Worm (Caenorhabditis elegans) whole organism, mixed stage, embryonic: ENCODE results near the gene C14B9.3.

Source experiments
- M03D4.4 ChIP-seq: sonication (generic microtip); optimal IDR thresholded peaks from 2 replicates; lab custom pipeline; 2017; ENCODE audit warnings: mild to moderate bottlenecking, missing genetic modification characterization, missing compliant biosample characterization
- bed-3 ChIP-seq: fragments of 200-800 bp; sonication (Bioruptor generic); optimal IDR thresholded peaks from 3 replicates; lab custom pipeline; 2018; ENCODE audit warnings: mild to moderate bottlenecking, missing genetic modification characterization, moderate library complexity, missing compliant biosample characterization
- blmp-1 ChIP-seq: fragments of 150-350 bp; optimal IDR thresholded peaks from 2 replicates; lab custom pipeline; 2014; ENCODE audit warnings: missing biosample characterization, missing genetic modification characterization
- ceh-39 ChIP-seq: fragments of 150-350 bp; optimal IDR thresholded peaks from 2 replicates; lab custom pipeline; 2014; ENCODE audit warnings: missing biosample characterization, missing genetic modification characterization
- ceh-43 ChIP-seq: fragments of 200-800 bp; sonication (Bioruptor generic); optimal IDR thresholded peaks from 2 replicates; lab custom pipeline; 2018; ENCODE audit warnings: mild to moderate bottlenecking, missing genetic modification characterization, moderate library complexity, missing compliant biosample characterization
- ceh-83 ChIP-seq: fragments of 200-800 bp; sonication (Bioruptor generic); optimal IDR thresholded peaks from 2 replicates; lab custom pipeline; 2018; ENCODE audit warnings: mild to moderate bottlenecking, missing genetic modification characterization, missing compliant biosample characterization
- ces-1 ChIP-seq: fragments of 150-350 bp; optimal IDR thresholded peaks from 2 replicates; lab custom pipeline; 2014; ENCODE audit warnings: missing biosample characterization, missing genetic modification reagents, missing genetic modification characterization
- cnd-1 ChIP-seq: fragments of 200-800 bp; sonication (Bioruptor generic); optimal IDR thresholded peaks from 2 replicates; lab custom pipeline; 2018; ENCODE audit warnings: mild to moderate bottlenecking, missing genetic modification characterization, missing compliant biosample characterization
- drap-1 ChIP-seq: fragments of 200-800 bp; sonication (Bioruptor generic); optimal IDR thresholded peaks from 3 replicates; lab custom pipeline; 2018; ENCODE audit warnings: mild to moderate bottlenecking, missing genetic modification characterization, missing compliant biosample characterization
- elt-1 ChIP-seq: sonication (generic microtip); optimal IDR thresholded peaks from 2 replicates; lab custom pipeline; 2017; ENCODE audit warnings: missing genetic modification characterization, mild to moderate bottlenecking, missing compliant biosample characterization, antibody characterized with exemption, moderate library complexity, borderline replicate concordance; ENCODE audit not compliant: insufficient read depth
- elt-3 ChIP-seq: fragments of 150-350 bp; optimal IDR thresholded peaks from 2 replicates; lab custom pipeline; 2014; ENCODE audit warnings: missing biosample characterization, missing genetic modification characterization
- flh-1 ChIP-seq: fragments of 200-800 bp; sonication (Bioruptor generic); optimal IDR thresholded peaks from 2 replicates; lab custom pipeline; 2018; ENCODE audit warnings: mild to moderate bottlenecking, missing genetic modification characterization, moderate library complexity, missing compliant biosample characterization
- ham-2 ChIP-seq: fragments of 200-800 bp; sonication (Bioruptor generic); optimal IDR thresholded peaks from 2 replicates; lab custom pipeline; 2018; ENCODE audit warnings: mild to moderate bottlenecking, missing genetic modification characterization, missing compliant biosample characterization
- hlh-1 ChIP-seq: fragments of 150-350 bp; optimal IDR thresholded peaks from 2 replicates; lab custom pipeline; 2014; ENCODE audit warnings: missing biosample characterization, missing genetic modification reagents, missing genetic modification characterization
- lin-13 ChIP-seq: fragments of 150-350 bp; optimal IDR thresholded peaks from 2 replicates; lab custom pipeline; 2014; ENCODE audit warnings: missing biosample characterization, missing genetic modification characterization
- lin-32 ChIP-seq: fragments of 200-800 bp; sonication (Bioruptor generic); optimal IDR thresholded peaks from 2 replicates; lab custom pipeline; 2018; ENCODE audit warnings: mild to moderate bottlenecking, missing genetic modification characterization, missing compliant biosample characterization
- lsy-2 ChIP-seq: fragments of 150-350 bp; optimal IDR thresholded peaks from 2 replicates; lab custom pipeline; 2014; ENCODE audit warnings: missing biosample characterization, missing genetic modification characterization
- mab-5 ChIP-seq: fragments of 150-350 bp; optimal IDR thresholded peaks from 2 replicates; lab custom pipeline; 2014; ENCODE audit warnings: missing biosample characterization, missing genetic modification characterization
- mep-1 ChIP-seq: fragments of 150-350 bp; optimal IDR thresholded peaks from 2 replicates; lab custom pipeline; 2017; ENCODE audit warnings: missing biosample characterization, missing genetic modification reagents, missing genetic modification characterization, inconsistent platforms
- mls-2 ChIP-seq: sonication (generic microtip); optimal IDR thresholded peaks from 2 replicates; lab custom pipeline; 2016; ENCODE audit warnings: mild to moderate bottlenecking, missing genetic modification characterization, moderate library complexity, missing compliant biosample characterization
- nhr-12 ChIP-seq: fragments of 150-350 bp; optimal IDR thresholded peaks from 2 replicates; lab custom pipeline; 2014; ENCODE audit warnings: missing biosample characterization, missing genetic modification characterization
- nhr-2 ChIP-seq: fragments of 150-350 bp; optimal IDR thresholded peaks from 2 replicates; lab custom pipeline; 2014; ENCODE audit warnings: missing biosample characterization, missing genetic modification characterization
- nhr-237 ChIP-seq: fragments of 150-350 bp; optimal IDR thresholded peaks from 2 replicates; lab custom pipeline; 2014; ENCODE audit warnings: missing biosample characterization, missing genetic modification characterization
- nhr-28 ChIP-seq: fragments of 150-350 bp; optimal IDR thresholded peaks from 2 replicates; lab custom pipeline; 2014; ENCODE audit warnings: missing biosample characterization, missing genetic modification characterization
- nhr-76 ChIP-seq: sonication (generic microtip); optimal IDR thresholded peaks from 2 replicates; lab custom pipeline; 2017; ENCODE audit warnings: missing biosample characterization, missing genetic modification characterization
- pha-4 ChIP-seq: fragments of 150-350 bp; optimal IDR thresholded peaks from 2 replicates; lab custom pipeline; 2018; ENCODE audit warnings: missing biosample characterization, missing genetic modification reagents, missing genetic modification characterization
- sem-2 ChIP-seq: fragments of 200-800 bp; sonication (Bioruptor generic); optimal IDR thresholded peaks from 2 replicates; lab custom pipeline; 2018; ENCODE audit warnings: mild to moderate bottlenecking, missing genetic modification characterization, missing compliant biosample characterization
- snpc-4 ChIP-seq: fragments of 150-350 bp; optimal IDR thresholded peaks from 2 replicates; lab custom pipeline; 2014; ENCODE audit warnings: missing biosample characterization, missing genetic modification characterization
- sptf-1 ChIP-seq: sonication (generic microtip); optimal IDR thresholded peaks from 2 replicates; lab custom pipeline; 2017; ENCODE audit warnings: mild to moderate bottlenecking, missing genetic modification characterization, moderate library complexity, missing compliant biosample characterization
- tbx-8 ChIP-seq: fragments of 200-800 bp; sonication (Bioruptor generic); optimal IDR thresholded peaks from 2 replicates; lab custom pipeline; 2018; ENCODE audit warnings: mild to moderate bottlenecking, missing genetic modification characterization, moderate library complexity, missing compliant biosample characterization
- unc-120 ChIP-seq: sonication (generic microtip); optimal IDR thresholded peaks from 2 replicates; lab custom pipeline; 2017; ENCODE audit warnings: missing genetic modification characterization, missing compliant biosample characterization; ENCODE audit not compliant: poor library complexity, severe bottlenecking
- unc-39 ChIP-seq: fragments of 150-350 bp; optimal IDR thresholded peaks from 2 replicates; lab custom pipeline; 2014; ENCODE audit warnings: missing biosample characterization, missing genetic modification characterization
- unc-62 ChIP-seq: fragments of 150-350 bp; optimal IDR thresholded peaks from 2 replicates; lab custom pipeline; 2014; ENCODE audit warnings: missing biosample characterization, missing genetic modification reagents, missing genetic modification characterization
- zip-8 ChIP-seq: fragments of 150-350 bp; optimal IDR thresholded peaks from 2 replicates; lab custom pipeline; 2014; ENCODE audit warnings: missing biosample characterization, missing genetic modification characterization
- ztf-11 ChIP-seq: fragments of 150-350 bp; optimal IDR thresholded peaks from 2 replicates; lab custom pipeline; 2014; ENCODE audit warnings: missing biosample characterization, missing genetic modification characterization

Gene C14B9.3

ce11 chrIII:8106476-8106875, 2.1 kb upstream of the C14B9.3 start:
- peak; percentile 18 for TF ChIP-seq unc-39 (tag; lab: Kevin White, UChicago)
- peak; percentile 90 for TF ChIP-seq sptf-1 (tag; lab: Kevin White, UChicago)
- peak; percentile 66 for TF ChIP-seq bed-3 (GFP tag; lab: Kevin White, UChicago)
- TF ChIP-seq ztf-11 (tag; lab: Kevin White, UChicago), result no peak
- TF ChIP-seq ceh-43 (GFP tag; lab: Kevin White, UChicago), result peak; percentile 68
- peak; percentile 70 for TF ChIP-seq lin-32 (GFP tag; lab: Kevin White, UChicago)
- TF ChIP-seq sem-2 (GFP tag; lab: Kevin White, UChicago), result peak; percentile 70
- no peak for TF ChIP-seq zip-8 (tag; lab: Kevin White, UChicago)
- TF ChIP-seq drap-1 (GFP tag; lab: Kevin White, UChicago), result peak; percentile 85
- peak; percentile 87 for TF ChIP-seq cnd-1 (tag; lab: Kevin White, UChicago)
- TF ChIP-seq hlh-1 (tag; lab: Kevin White, UChicago), result peak; percentile 8
- peak; percentile 85 for TF ChIP-seq mls-2 (tag; lab: Kevin White, UChicago)
- no peak for TF ChIP-seq nhr-76 (tag; lab: Kevin White, UChicago)
- TF ChIP-seq ceh-39 (tag; lab: Kevin White, UChicago), result no peak
- peak; percentile 82 for TF ChIP-seq M03D4.4 (tag; lab: Kevin White, UChicago)
- TF ChIP-seq lin-13, result peak; percentile 27
- peak; percentile 74 for TF ChIP-seq unc-120 (tag; lab: Kevin White, UChicago)
- TF ChIP-seq ceh-83 (GFP tag; lab: Kevin White, UChicago), result peak; percentile 85
- no peak for TF ChIP-seq unc-62 (GFP tag; lab: Kevin White, UChicago)
- TF ChIP-seq flh-1, result peak; percentile 60
- peak; percentile 16 for TF ChIP-seq pha-4
- peak; percentile 12 for TF ChIP-seq ces-1 (GFP tag; lab: Kevin White, UChicago)
- peak; percentile 2 for TF ChIP-seq mep-1
- TF ChIP-seq ham-2 (GFP tag; lab: Kevin White, UChicago), result peak; percentile 64
- TF ChIP-seq elt-1 (tag; lab: Kevin White, UChicago), result no peak

DNA sequence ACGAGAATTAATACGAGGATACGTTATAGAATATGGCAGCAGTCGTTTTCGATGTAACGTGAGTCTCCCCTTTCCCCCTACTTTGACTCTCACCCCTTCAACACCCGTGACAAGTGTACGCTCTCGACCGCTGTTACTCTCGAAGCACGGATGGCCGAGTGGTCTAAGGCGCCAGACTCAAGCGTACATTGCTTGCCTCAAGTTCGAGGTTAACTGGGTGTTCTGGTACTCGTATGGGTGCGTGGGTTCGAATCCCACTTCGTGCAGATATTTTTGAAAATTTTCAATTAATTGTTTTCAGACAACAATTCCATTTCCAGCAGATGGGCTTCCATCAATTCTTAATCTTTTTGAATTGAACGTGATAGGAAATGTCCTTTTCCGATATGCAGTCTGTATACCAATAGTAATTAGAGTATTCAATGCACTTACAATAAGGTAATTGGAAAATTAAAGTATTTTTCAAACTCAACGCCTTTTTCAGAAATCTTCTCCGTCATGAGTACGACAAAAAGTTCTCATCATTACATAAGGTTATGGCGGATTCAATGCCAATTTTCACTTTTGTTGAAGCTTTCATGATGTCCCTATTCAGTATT, 968 bp downstream of the C14B9.3 start:
- TF ChIP-seq zip-8 (tag; lab: Kevin White, UChicago) (no peak), mls-2 (tag; lab: Kevin White, UChicago) (peak; percentile 91), sptf-1 (tag; lab: Kevin White, UChicago) (peak; percentile 88), lin-13 (peak; percentile 51), flh-1 (peak; percentile 66), lin-32 (GFP tag; lab: Kevin White, UChicago) (peak; percentile 76), bed-3 (GFP tag; lab: Kevin White, UChicago) (peak; percentile 59), cnd-1 (tag; lab: Kevin White, UChicago) (peak; percentile 91), M03D4.4 (tag; lab: Kevin White, UChicago) (peak; percentile 89), nhr-76 (tag; lab: Kevin White, UChicago) (no peak), unc-62 (GFP tag; lab: Kevin White, UChicago) (no peak), ces-1 (GFP tag; lab: Kevin White, UChicago) (peak; percentile 39), pha-4 (peak; percentile 50), mep-1 (peak; percentile 34), ham-2 (GFP tag; lab: Kevin White, UChicago) (peak; percentile 81), mab-5 (tag; lab: Kevin White, UChicago) (no peak), ceh-43 (GFP tag; lab: Kevin White, UChicago) (peak; percentile 77), ztf-11 (tag; lab: Kevin White, UChicago) (no peak), nhr-2 (tag; lab: Kevin White, UChicago) (no peak), blmp-1 (tag; lab: Kevin White, UChicago) (no peak), nhr-237 (no peak), nhr-28 (tag; lab: Kevin White, UChicago) (no peak), drap-1 (GFP tag; lab: Kevin White, UChicago) (peak; percentile 85), ceh-39 (tag; lab: Kevin White, UChicago) (no peak), tbx-8 (peak; percentile 55), hlh-1 (tag; lab: Kevin White, UChicago) (peak; percentile 12), unc-39 (tag; lab: Kevin White, UChicago) (no peak), snpc-4 (tag; lab: Kevin White, UChicago) (no peak), nhr-12 (tag; lab: Kevin White, UChicago) (peak; percentile 63), unc-120 (tag; lab: Kevin White, UChicago) (peak; percentile 74), sem-2 (GFP tag; lab: Kevin White, UChicago) (peak; percentile 91), elt-3 (tag; lab: Kevin White, UChicago) (peak; percentile 26), elt-1 (tag; lab: Kevin White, UChicago) (no peak), ceh-83 (GFP tag; lab: Kevin White, UChicago) (peak; percentile 95), lsy-2 (tag; lab: Kevin White, UChicago) (no peak)
